Fruit fly (Drosophila melanogaster) whole organism, wandering third instar larva: Measurements from ENCODE around the gene Ugt37E1.

Source experiments
- Dfd ChIP-seq: fragments of >200 bp; optimal IDR thresholded peaks from 2 replicates; lab custom pipeline; 2017; ENCODE audit warnings: missing biosample characterization, missing genetic modification characterization
- HLH106 ChIP-seq: fragments of 200-800 bp; optimal IDR thresholded peaks from 3 replicates; lab custom pipeline; 2019; ENCODE audit warnings: missing biosample characterization, mild to moderate bottlenecking, missing genetic modification characterization, moderate library complexity
- Myc ChIP-seq: fragments of >200 bp; optimal IDR thresholded peaks from 2 replicates; lab custom pipeline; 2017
- N ChIP-seq: fragments of >200 bp; optimal IDR thresholded peaks from 2 replicates; lab custom pipeline; 2018; ENCODE audit warnings: missing biosample characterization, missing external identifiers, missing genetic modification characterization
- Sp1 ChIP-seq: fragments of 200-800 bp; sonication (Bioruptor generic); optimal IDR thresholded peaks from 3 replicates; lab custom pipeline; 2019; ENCODE audit warnings: missing biosample characterization, mild to moderate bottlenecking, missing genetic modification characterization, moderate library complexity
- ey ChIP-seq: fragments of 200-800 bp; sonication (Bioruptor generic); optimal IDR thresholded peaks from 2 replicates; lab custom pipeline; 2016; ENCODE audit warnings: missing biosample characterization, missing genetic modification characterization
- fru ChIP-seq: fragments of 200-800 bp; sonication (Bioruptor generic); optimal IDR thresholded peaks from 3 replicates; lab custom pipeline; 2016; ENCODE audit warnings: missing biosample characterization, mild to moderate bottlenecking, missing genetic modification characterization
- pan ChIP-seq: fragments of >200 bp; optimal IDR thresholded peaks from 2 replicates; lab custom pipeline; 2017
- psq ChIP-seq: fragments of 200-800 bp; sonication (Bioruptor generic); optimal IDR thresholded peaks from 3 replicates; lab custom pipeline; 2017; ENCODE audit warnings: missing biosample characterization, mild to moderate bottlenecking, missing genetic modification characterization, moderate library complexity
- sv ChIP-seq: fragments of 200-800 bp; sonication (Bioruptor generic); optimal IDR thresholded peaks from 3 replicates; lab custom pipeline; 2016; ENCODE audit warnings: missing biosample characterization, missing genetic modification characterization
- usp ChIP-seq: fragments of >200 bp; optimal IDR thresholded peaks from 2 replicates; lab custom pipeline; 2017; ENCODE audit warnings: missing biosample characterization, missing genetic modification characterization
- woc ChIP-seq: sonication (Bioruptor generic); optimal IDR thresholded peaks from 2 replicates; lab custom pipeline; 2016; ENCODE audit warnings: missing biosample characterization, mild to moderate bottlenecking, missing genetic modification characterization

DNA sequence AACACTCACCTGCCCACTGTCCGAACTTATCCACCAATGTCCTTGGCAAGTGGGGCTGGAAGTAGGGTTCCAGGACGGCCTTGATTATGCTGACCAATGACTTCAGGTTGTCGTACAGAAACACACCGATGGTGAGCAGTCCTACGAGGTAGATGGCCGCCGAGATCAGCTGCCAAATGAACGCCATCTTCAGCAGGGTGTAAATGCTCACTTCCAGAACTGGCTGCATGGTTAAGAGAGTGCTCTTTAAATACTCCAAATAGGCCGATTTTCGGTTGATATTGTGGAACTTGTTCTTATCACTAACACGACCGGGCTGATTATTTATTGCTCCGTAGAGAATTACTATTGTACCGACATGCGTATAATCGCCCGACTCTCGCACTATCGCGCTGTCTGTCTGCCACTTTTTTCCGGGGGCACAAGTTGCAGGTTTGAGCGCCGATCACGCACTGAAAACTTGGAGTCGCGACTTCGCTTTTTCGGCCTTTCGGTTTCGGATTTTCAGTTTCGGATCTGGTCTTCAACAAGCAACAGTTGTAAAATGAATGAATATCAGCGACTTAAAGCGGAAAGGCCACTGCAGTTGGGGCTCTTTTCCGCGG, 50.4 kb downstream of the Ugt37E1 start:
- TF ChIP-seq N (GFP tag; lab: Kevin White, UChicago), result no peak
- no peak for TF ChIP-seq fru (GFP tag; lab: Kevin White, UChicago)
- TF ChIP-seq pan (lab: Kevin White, UChicago), result no peak
- TF ChIP-seq psq, result no peak
- TF ChIP-seq usp (GFP tag; lab: Kevin White, UChicago), result no peak
- no peak for TF ChIP-seq ey (GFP tag; lab: Kevin White, UChicago)
- no peak for TF ChIP-seq Sp1 (GFP tag; lab: Kevin White, UChicago)
- no peak for TF ChIP-seq Dfd (GFP tag; lab: Kevin White, UChicago)
- no peak for TF ChIP-seq woc (GFP tag; lab: Kevin White, UChicago)
- no peak for TF ChIP-seq sv (GFP tag; lab: Kevin White, UChicago)
- TF ChIP-seq Myc (lab: Kevin White, UChicago), result no peak
- TF ChIP-seq HLH106 (tag; lab: Kevin White, UChicago), result no peak
